Worm (Caenorhabditis elegans) whole organism, young adult: ENCODE data around the gene F38G1.3.

Experiments used
- B0019.2 ChIP-seq: fragments of 200-800 bp; sonication (Bioruptor generic); conservative IDR thresholded peaks from 2 replicates; pipeline ENCODE4 v1.3.6; 2022; ENCODE audit warnings: missing genetic modification reagents, missing genetic modification characterization, missing compliant biosample characterization
- B0035.1 ChIP-seq: sonication (generic microtip); optimal IDR thresholded peaks from 2 replicates; lab custom pipeline; 2016; ENCODE audit warnings: missing genetic modification characterization, mild to moderate bottlenecking, missing compliant biosample characterization, missing genotype, missing genetic modification reagents
- C06A6.2 ChIP-seq: fragments of 200-800 bp; sonication (Bioruptor generic); conservative IDR thresholded peaks from 2 replicates; pipeline ENCODE4 v1.3.6; 2022; ENCODE audit warnings: missing genetic modification characterization, missing compliant biosample characterization
- D2030.7 ChIP-seq: fragments of 200-800 bp; sonication (Bioruptor generic); IDR thresholded peaks from 2 replicates; pipeline ENCODE4 v1.3.6; 2022; ENCODE audit warnings: missing genetic modification reagents, missing genetic modification characterization, missing compliant biosample characterization
- F10E7.11 ChIP-seq: sonication (generic microtip); optimal IDR thresholded peaks from 2 replicates; lab custom pipeline; 2017; ENCODE audit warnings: mild to moderate bottlenecking, missing genetic modification characterization, moderate library complexity, missing compliant biosample characterization
- F33H1.4 ChIP-seq: fragments of 200-800 bp; sonication (Bioruptor generic); IDR thresholded peaks from 2 replicates; pipeline ENCODE4 v1.3.6; 2022; ENCODE audit warnings: missing genetic modification reagents, missing genetic modification characterization, missing compliant biosample characterization
- F49E8.2 ChIP-seq: sonication (generic microtip); optimal IDR thresholded peaks from 3 replicates; lab custom pipeline; 2017; ENCODE audit warnings: missing genetic modification characterization, mild to moderate bottlenecking, missing compliant biosample characterization, antibody characterized with exemption, moderate library complexity; ENCODE audit not compliant: insufficient read depth
- F52B5.7 ChIP-seq: sonication (generic microtip); optimal IDR thresholded peaks from 2 replicates; lab custom pipeline; 2016; ENCODE audit warnings: mild to moderate bottlenecking, missing genetic modification characterization, missing compliant biosample characterization
- K12H6.12 ChIP-seq: fragments of 200-800 bp; sonication (Bioruptor generic); optimal IDR thresholded peaks from 2 replicates; lab custom pipeline; 2018; ENCODE audit warnings: mild to moderate bottlenecking, missing genetic modification characterization, missing compliant biosample characterization
- T07F8.4 ChIP-seq: sonication (generic microtip); optimal IDR thresholded peaks from 2 replicates; lab custom pipeline; 2016; ENCODE audit warnings: mild to moderate bottlenecking, missing genetic modification characterization, moderate library complexity, missing compliant biosample characterization
- Y53G8AR.9 ChIP-seq: fragments of 200-800 bp; sonication (Bioruptor generic); conservative IDR thresholded peaks from 2 replicates; pipeline ENCODE4 v1.3.6; 2022; ENCODE audit warnings: missing genetic modification reagents, missing genetic modification characterization, missing compliant biosample characterization
- Y56A3A.18 ChIP-seq: fragments of 200-800 bp; sonication (Bioruptor generic); IDR thresholded peaks from 2 replicates; pipeline ENCODE4 v1.3.6; 2022; ENCODE audit warnings: missing genetic modification reagents, missing genetic modification characterization, missing compliant biosample characterization
- ZK185.1 ChIP-seq: sonication (generic microtip); optimal IDR thresholded peaks from 2 replicates; lab custom pipeline; 2016; ENCODE audit warnings: mild to moderate bottlenecking, missing genetic modification characterization, missing compliant biosample characterization; ENCODE audit not compliant: poor library complexity, severe bottlenecking
- aptf-3 ChIP-seq: fragments of 200-800 bp; sonication (Bioruptor generic); IDR thresholded peaks from 2 replicates; pipeline ENCODE4 v1.3.6; 2022; ENCODE audit warnings: missing genetic modification characterization, missing compliant biosample characterization
- bed-1 ChIP-seq: fragments of 200-800 bp; sonication (Bioruptor generic); IDR thresholded peaks from 2 replicates; pipeline ENCODE4 v1.3.6; 2022; ENCODE audit warnings: missing genetic modification reagents, missing genetic modification characterization, missing compliant biosample characterization
- ceh-100 ChIP-seq: fragments of 200-800 bp; sonication (Bioruptor generic); IDR thresholded peaks from 2 replicates; pipeline ENCODE4 v1.3.6; 2022; ENCODE audit warnings: missing genetic modification reagents, missing genetic modification characterization, missing compliant biosample characterization
- ceh-40 ChIP-seq: fragments of 200-800 bp; sonication (Bioruptor generic); IDR thresholded peaks from 2 replicates; pipeline ENCODE4 v1.3.6; 2022; ENCODE audit warnings: missing genetic modification characterization, missing compliant biosample characterization
- die-1 ChIP-seq: sonication (generic microtip); optimal IDR thresholded peaks from 2 replicates; lab custom pipeline; 2016; ENCODE audit warnings: missing genotype, mild to moderate bottlenecking, missing genetic modification characterization, missing compliant biosample characterization
- dpl-1 ChIP-seq: fragments of 150-350 bp; optimal IDR thresholded peaks from 2 replicates; lab custom pipeline; 2014; ENCODE audit warnings: missing biosample characterization, missing genetic modification reagents, missing genetic modification characterization
- egl-18 ChIP-seq: fragments of 200-800 bp; sonication (Bioruptor generic); IDR thresholded peaks from 2 replicates; pipeline ENCODE4 v1.3.6; 2022; ENCODE audit warnings: missing genetic modification reagents, missing genetic modification characterization, missing compliant biosample characterization
- ets-4 ChIP-seq: fragments of 200-800 bp; sonication (Bioruptor generic); optimal IDR thresholded peaks from 2 replicates; lab custom pipeline; 2018; ENCODE audit warnings: mild to moderate bottlenecking, missing genetic modification characterization, missing compliant biosample characterization
- gei-17 ChIP-seq: fragments of 200-800 bp; sonication (Bioruptor generic); optimal IDR thresholded peaks from 2 replicates; lab custom pipeline; 2018; ENCODE audit warnings: mild to moderate bottlenecking, missing genetic modification characterization, missing compliant biosample characterization
- hlh-12 ChIP-seq: sonication (generic microtip); optimal IDR thresholded peaks from 2 replicates; lab custom pipeline; 2016; ENCODE audit warnings: missing genetic modification characterization, missing compliant biosample characterization
- hmg-1.2 ChIP-seq: fragments of 200-800 bp; sonication (Bioruptor generic); IDR thresholded peaks from 2 replicates; pipeline ENCODE4 v1.3.6; 2022; ENCODE audit warnings: missing genetic modification reagents, missing genetic modification characterization, missing compliant biosample characterization
- hsf-1 ChIP-seq: fragments of 200-800 bp; sonication (Bioruptor generic); IDR thresholded peaks from 2 replicates; pipeline ENCODE4 v1.3.6; 2022; ENCODE audit warnings: missing genetic modification reagents, missing genetic modification characterization, missing compliant biosample characterization
- lag-1 ChIP-seq: fragments of 200-800 bp; sonication (Bioruptor generic); IDR thresholded peaks from 2 replicates; pipeline ENCODE4 v1.3.6; 2022; ENCODE audit warnings: missing genetic modification reagents, missing genetic modification characterization, missing compliant biosample characterization
- let-526 ChIP-seq: fragments of 200-800 bp; sonication (Bioruptor generic); IDR thresholded peaks from 2 replicates; pipeline ENCODE4 v1.3.6; 2022; ENCODE audit warnings: missing genetic modification reagents, missing genetic modification characterization, missing compliant biosample characterization
- let-607 ChIP-seq, 2 experiments: fragments of 200-800 bp in 1 of 2; sonication (Bioruptor generic) in 1 of 2; sonication (generic microtip) in 1 of 2; optimal IDR thresholded peaks; 2 replicates each; lab custom pipeline; 2016 to 2018; ENCODE audit warnings: mild to moderate bottlenecking in 2 of 2, missing compliant biosample characterization in 2 of 2, missing genetic modification characterization in 2 of 2, moderate library complexity in 2 of 2, missing genotype in 1 of 2
- mel-28 ChIP-seq: sonication (generic microtip); optimal IDR thresholded peaks from 2 replicates; lab custom pipeline; 2016; ENCODE audit warnings: borderline replicate concordance, mild to moderate bottlenecking, missing genetic modification characterization, missing compliant biosample characterization
- nfya-1 ChIP-seq: sonication (generic microtip); optimal IDR thresholded peaks from 2 replicates; lab custom pipeline; 2017; ENCODE audit warnings: antibody characterized with exemption, missing compliant biosample characterization, missing genetic modification characterization, borderline replicate concordance; ENCODE audit not compliant: insufficient read depth
- nfya-2 ChIP-seq: fragments of 200-800 bp; sonication (Bioruptor generic); IDR thresholded peaks from 2 replicates; pipeline ENCODE4 v1.3.6; 2022; ENCODE audit warnings: missing genetic modification reagents, missing genetic modification characterization, missing compliant biosample characterization
- nfyb-1 ChIP-seq: fragments of 200-800 bp; sonication (Bioruptor generic); IDR thresholded peaks from 2 replicates; pipeline ENCODE4 v1.3.6; 2022; ENCODE audit warnings: missing genetic modification reagents, missing genetic modification characterization, missing compliant biosample characterization
- nhr-80 ChIP-seq: sonication (generic microtip); optimal IDR thresholded peaks from 2 replicates; lab custom pipeline; 2016; ENCODE audit warnings: missing genetic modification characterization, missing compliant biosample characterization
- nhr-90 ChIP-seq: sonication (generic microtip); optimal IDR thresholded peaks from 2 replicates; lab custom pipeline; 2016; ENCODE audit warnings: missing genotype, mild to moderate bottlenecking, missing genetic modification characterization, missing compliant biosample characterization
- pha-4 ChIP-seq: fragments of 150-350 bp; sonication (generic microtip); optimal IDR thresholded peaks from 2 replicates; lab custom pipeline; 2014; ENCODE audit warnings: missing biosample characterization, missing genetic modification reagents, missing genetic modification characterization
- rec-8 ChIP-seq, 2 experiments: sonication (generic microtip); optimal IDR thresholded peaks; 2 replicates each; lab custom pipeline; 2016; ENCODE audit warnings: mild to moderate bottlenecking in 2 of 2, missing genetic modification characterization in 2 of 2, missing genetic modification reagents in 2 of 2, missing genotype in 2 of 2, missing biosample characterization in 1 of 2, missing compliant biosample characterization in 1 of 2, moderate library complexity in 1 of 2
- snpc-1.1 ChIP-seq: sonication (generic microtip); optimal IDR thresholded peaks from 2 replicates; lab custom pipeline; 2017; ENCODE audit warnings: missing genetic modification characterization, mild to moderate bottlenecking, missing compliant biosample characterization, antibody characterized with exemption, moderate library complexity, missing genotype, missing genetic modification reagents; ENCODE audit not compliant: insufficient read depth
- tbx-9 ChIP-seq: sonication (generic microtip); optimal IDR thresholded peaks from 2 replicates; lab custom pipeline; 2016; ENCODE audit warnings: borderline replicate concordance, missing genetic modification characterization, inconsistent platforms, missing compliant biosample characterization
- tlf-1 ChIP-seq: fragments of 200-800 bp; sonication (Bioruptor generic); optimal IDR thresholded peaks from 2 replicates; lab custom pipeline; 2018; ENCODE audit warnings: mild to moderate bottlenecking, missing genetic modification characterization, missing compliant biosample characterization
- xnd-1 ChIP-seq: sonication (generic microtip); optimal IDR thresholded peaks from 2 replicates; lab custom pipeline; 2016; ENCODE audit warnings: missing genotype, missing genetic modification reagents, missing genetic modification characterization, missing compliant biosample characterization
- zim-3 ChIP-seq: sonication (generic microtip); optimal IDR thresholded peaks from 2 replicates; lab custom pipeline; 2017; ENCODE audit warnings: mild to moderate bottlenecking, missing genetic modification characterization, moderate library complexity, missing compliant biosample characterization
- ztf-18 ChIP-seq: sonication (generic microtip); optimal IDR thresholded peaks from 2 replicates; lab custom pipeline; 2016; ENCODE audit warnings: missing genotype, mild to moderate bottlenecking, missing genetic modification characterization, missing compliant biosample characterization
- ztf-22 ChIP-seq: fragments of 200-800 bp; sonication (Bioruptor generic); optimal IDR thresholded peaks from 2 replicates; lab custom pipeline; 2018; ENCODE audit warnings: mild to moderate bottlenecking, missing genetic modification characterization, moderate library complexity, missing compliant biosample characterization
- ztf-25 ChIP-seq: fragments of 200-800 bp; sonication (Bioruptor generic); IDR thresholded peaks from 2 replicates; pipeline ENCODE4 v1.3.6; 2022; ENCODE audit warnings: missing genetic modification reagents, missing genetic modification characterization, missing compliant biosample characterization
- ztf-26 ChIP-seq: sonication (generic microtip); optimal IDR thresholded peaks from 2 replicates; lab custom pipeline; 2017; ENCODE audit warnings: missing genetic modification characterization, missing compliant biosample characterization
- ztf-28 ChIP-seq: fragments of 200-800 bp; sonication (Bioruptor generic); IDR thresholded peaks from 2 replicates; pipeline ENCODE4 v1.3.6; 2022; ENCODE audit warnings: missing genetic modification reagents, missing genetic modification characterization, missing compliant biosample characterization
- ztf-6 ChIP-seq: fragments of 200-800 bp; sonication (Bioruptor generic); IDR thresholded peaks from 2 replicates; pipeline ENCODE4 v1.3.6; 2022; ENCODE audit warnings: missing genetic modification reagents, missing genetic modification characterization, missing compliant biosample characterization

F38G1.3 gene

ce11 chrX:439031-439430 lies 37.3 kb upstream of the F38G1.3 start:
- TF ChIP-seq ztf-28 (GFP tag; lab: Robert Waterston, UW) (no peak), ceh-40 (no peak), B0035.1 (tag; lab: Kevin White, UChicago) (no peak), snpc-1.1 (tag; lab: Kevin White, UChicago) (no peak), aptf-3 (GFP tag; lab: Robert Waterston, UW) (no peak), ztf-18 (tag; lab: Kevin White, UChicago) (no peak), nfya-1 (tag; lab: Kevin White, UChicago) (no peak), egl-18 (GFP tag; lab: Robert Waterston, UW) (no peak), ZK185.1 (tag; lab: Kevin White, UChicago) (no peak), nfyb-1 (GFP tag; lab: Robert Waterston, UW) (no peak), tbx-9 (tag; lab: Kevin White, UChicago) (no peak), bed-1 (no peak), F52B5.7 (no peak)

ce11 chrX:440420-440819 lies 35.9 kb upstream of the F38G1.3 start:
- TF ChIP-seq D2030.7 (GFP tag; lab: Robert Waterston, UW) (no peak), C06A6.2 (GFP tag; lab: Robert Waterston, UW) (no peak), gei-17 (no peak), nhr-90 (tag; lab: Kevin White, UChicago) (peak; percentile 2), dpl-1 (no peak), Y56A3A.18 (GFP tag; lab: Robert Waterston, UW) (no peak), Y53G8AR.9 (GFP tag; lab: Robert Waterston, UW) (0 out of 2 replicates have a peak, but pooled peaks have one; percentile 47), nfya-2 (no peak), rec-8 (tag; optimal IDR thresholded peaks at IDR 0.05; lab: Kevin White, UChicago) (no peak), F10E7.11 (tag; lab: Kevin White, UChicago) (no peak), xnd-1 (no peak), ztf-6 (GFP tag; lab: Robert Waterston, UW) (no peak), F33H1.4 (GFP tag; lab: Robert Waterston, UW) (no peak), ztf-22 (GFP tag; lab: Kevin White, UChicago) (peak; percentile 22), tlf-1 (GFP tag; lab: Kevin White, UChicago) (peak; percentile 2), pha-4 (tag; lab: Kevin White, UChicago) (peak; percentile 6), ztf-18 (tag; lab: Kevin White, UChicago) (no peak), hlh-12 (tag; lab: Kevin White, UChicago) (no peak), mel-28 (no peak), K12H6.12 (tag; lab: Kevin White, UChicago) (no peak), lag-1 (GFP tag; lab: Robert Waterston, UW) (no peak), T07F8.4 (tag; lab: Kevin White, UChicago) (no peak), hmg-1.2 (GFP tag; lab: Robert Waterston, UW) (no peak), ets-4 (peak; percentile 58), let-526 (GFP tag; lab: Robert Waterston, UW) (0 out of 2 replicates have a peak, but pooled peaks have one; percentile 33), F49E8.2 (tag; lab: Kevin White, UChicago) (no peak), ceh-100 (GFP tag; lab: Robert Waterston, UW) (no peak), nfyb-1 (GFP tag; lab: Robert Waterston, UW) (0 out of 2 replicates have a peak, but pooled peaks have one; percentile 32), zim-3 (tag; lab: Kevin White, UChicago) (no peak), ztf-26 (tag; lab: Kevin White, UChicago) (no peak), let-607 (tag; optimal IDR thresholded peaks at IDR 0.05; lab: Kevin White, UChicago) (peak; percentile 86 to 89), ztf-25 (GFP tag; lab: Robert Waterston, UW) (no peak), nhr-80 (peak; percentile 88), B0019.2 (GFP tag; lab: Robert Waterston, UW) (no peak), hsf-1 (GFP tag; lab: Robert Waterston, UW) (no peak), die-1 (no peak)
